Worm (Caenorhabditis elegans): ENCODE results near the gene F44E5.17.

DNA sequence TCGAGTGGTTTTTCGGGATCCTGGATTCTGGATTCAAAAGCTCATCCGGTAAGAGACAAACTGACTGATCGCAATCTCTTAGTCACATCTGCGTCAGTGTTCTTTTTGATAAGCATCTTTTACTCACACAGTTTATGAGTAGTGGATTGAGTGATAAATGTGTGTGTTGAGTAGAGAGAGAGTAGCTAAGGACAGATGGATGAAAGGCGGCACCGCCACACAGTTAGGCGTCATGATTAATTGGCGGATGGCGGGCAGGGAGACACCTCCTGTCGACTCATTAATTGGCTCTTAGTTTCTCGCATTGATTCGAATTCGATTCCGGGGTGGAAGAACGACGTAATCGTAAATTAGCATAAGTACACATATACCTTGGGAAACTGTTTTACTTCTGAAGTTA, 46.0 kb upstream of the F44E5.17 start:
- no peak for TF ChIP-seq C08G9.2 (tag; optimal IDR thresholded peaks at IDR 0.05)
- no peak for TF ChIP-seq F13H6.1 (tag; optimal IDR thresholded peaks at IDR 0.05)
- TF ChIP-seq ama-1 (optimal IDR thresholded peaks at IDR 0.05), result no peak
- no peak for TF ChIP-seq ceh-9 (tag; optimal IDR thresholded peaks at IDR 0.05)
- no peak for TF ChIP-seq hlh-15 (tag; optimal IDR thresholded peaks at IDR 0.05)
- TF ChIP-seq dmd-4 (tag; optimal IDR thresholded peaks at IDR 0.05; ENCODE audit: borderline replicate concordance), result no peak
- no peak for TF ChIP-seq ceh-19 (GFP tag; optimal IDR thresholded peaks at IDR 0.05)
- no peak for TF ChIP-seq eyg-1 (tag; optimal IDR thresholded peaks at IDR 0.05)
